Worm (Caenorhabditis elegans) whole organism, late embryonic: Measurements from ENCODE around the gene T05A7.1.

Experiments used
- C38D4.7 ChIP-seq: fragments of 200-800 bp; sonication (Bioruptor generic); optimal IDR thresholded peaks from 2 replicates; lab custom pipeline; 2018; ENCODE audit warnings: mild to moderate bottlenecking, missing genetic modification characterization, moderate library complexity, missing compliant biosample characterization
- F13H6.1 ChIP-seq: sonication (generic microtip); optimal IDR thresholded peaks from 2 replicates; lab custom pipeline; 2016; ENCODE audit warnings: missing genetic modification characterization, missing compliant biosample characterization
- ama-1 ChIP-seq: fragments of 150-350 bp; optimal IDR thresholded peaks from 2 replicates; lab custom pipeline; 2014
- ceh-19 ChIP-seq: fragments of 200-800 bp; sonication (Bioruptor generic); optimal IDR thresholded peaks from 2 replicates; lab custom pipeline; 2018; ENCODE audit warnings: mild to moderate bottlenecking, missing genetic modification characterization, missing compliant biosample characterization
- ceh-34 ChIP-seq: sonication (generic microtip); optimal IDR thresholded peaks from 2 replicates; lab custom pipeline; 2016; ENCODE audit warnings: mild to moderate bottlenecking, missing genetic modification characterization, missing compliant biosample characterization
- mec-3 ChIP-seq: sonication (generic microtip); optimal IDR thresholded peaks from 2 replicates; lab custom pipeline; 2016; ENCODE audit warnings: borderline replicate concordance, missing genetic modification characterization, missing compliant biosample characterization
- unc-86 ChIP-seq: sonication (generic microtip); optimal IDR thresholded peaks from 2 replicates; lab custom pipeline; 2016; ENCODE audit warnings: missing genetic modification characterization, missing compliant biosample characterization

ce11 chrII:4648785-4649184, 29.2 kb upstream of the T05A7.1 start, which contains the start of gene lgc-27:
- TF ChIP-seq unc-86 (no peak), C38D4.7 (GFP tag; lab: Kevin White, UChicago) (no peak), ama-1 (no peak), mec-3 (tag; lab: Kevin White, UChicago) (no peak), ceh-19 (GFP tag; lab: Kevin White, UChicago) (no peak), ceh-34 (tag; lab: Kevin White, UChicago) (no peak), F13H6.1 (tag; lab: Kevin White, UChicago) (no peak)
